Worm (Caenorhabditis elegans) whole organism, L2 larva: ENCODE measurements around the gene W06H8.6.

Experiments
- ama-1 ChIP-seq: fragments of 150-350 bp; optimal IDR thresholded peaks from 2 replicates; lab custom pipeline; 2018; ENCODE audit warnings: inconsistent platforms
- blmp-1 ChIP-seq: sonication (generic microtip); optimal IDR thresholded peaks from 2 replicates; lab custom pipeline; 2017; ENCODE audit warnings: missing genetic modification characterization, mild to moderate bottlenecking, missing compliant biosample characterization, antibody characterized with exemption, moderate library complexity; ENCODE audit not compliant: insufficient read depth
- elt-3 ChIP-seq: sonication (generic microtip); optimal IDR thresholded peaks from 2 replicates; lab custom pipeline; 2017; ENCODE audit warnings: missing biosample characterization, missing genetic modification characterization
- fos-1 ChIP-seq: fragments of 150-350 bp; optimal IDR thresholded peaks from 2 replicates; lab custom pipeline; 2014; ENCODE audit warnings: missing biosample characterization, missing genetic modification characterization
- lin-39 ChIP-seq: fragments of 150-350 bp; optimal IDR thresholded peaks from 2 replicates; lab custom pipeline; 2014; ENCODE audit warnings: missing biosample characterization, missing genetic modification reagents, missing genetic modification characterization
- mab-5 ChIP-seq: fragments of 150-350 bp; optimal IDR thresholded peaks from 2 replicates; lab custom pipeline; 2014; ENCODE audit warnings: missing biosample characterization, missing genetic modification characterization
- nhr-21 ChIP-seq: fragments of 150-350 bp; optimal IDR thresholded peaks from 2 replicates; lab custom pipeline; 2014; ENCODE audit warnings: missing biosample characterization, missing genetic modification characterization
- nhr-6 ChIP-seq: fragments of 150-350 bp; optimal IDR thresholded peaks from 2 replicates; lab custom pipeline; 2014; ENCODE audit warnings: missing biosample characterization, missing genetic modification characterization
- peb-1 ChIP-seq: fragments of 150-350 bp; optimal IDR thresholded peaks from 2 replicates; lab custom pipeline; 2014; ENCODE audit warnings: missing biosample characterization, missing genetic modification characterization
- unc-39 ChIP-seq: fragments of 150-350 bp; optimal IDR thresholded peaks from 2 replicates; lab custom pipeline; 2014; ENCODE audit warnings: missing biosample characterization, missing genetic modification characterization
- unc-62 ChIP-seq: fragments of 150-350 bp; optimal IDR thresholded peaks from 2 replicates; lab custom pipeline; 2014; ENCODE audit warnings: missing biosample characterization, missing genetic modification reagents, missing genetic modification characterization
- ztf-11 ChIP-seq: sonication (generic microtip); optimal IDR thresholded peaks from 2 replicates; lab custom pipeline; 2017; ENCODE audit warnings: missing biosample characterization, missing genetic modification characterization

DNA sequence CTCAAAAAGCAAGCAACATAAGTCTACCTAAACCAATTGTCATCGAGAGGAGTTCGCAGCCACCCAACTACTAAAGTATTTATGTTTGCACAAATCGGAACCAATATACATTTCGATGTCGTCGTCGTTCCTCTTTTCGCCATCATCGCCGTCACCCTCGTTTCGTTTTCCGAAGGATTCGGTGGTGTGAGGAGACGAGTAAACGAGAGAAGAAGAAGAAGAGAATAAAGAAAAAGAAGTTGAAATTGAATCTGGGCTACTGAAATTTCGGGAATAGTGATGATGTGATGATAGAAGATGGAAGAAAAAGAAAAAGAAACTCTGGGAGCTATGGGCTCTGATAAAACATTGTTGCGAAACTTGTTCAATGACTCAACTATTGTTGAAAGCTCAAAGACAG is 41.7 kb upstream of the W06H8.6 start:
- no peak for TF ChIP-seq unc-62 (GFP tag; lab: Kevin White, UChicago)
- no peak for TF ChIP-seq blmp-1 (tag; lab: Kevin White, UChicago)
- no peak for TF ChIP-seq fos-1 (tag; lab: Kevin White, UChicago)
- no peak for TF ChIP-seq lin-39
- TF ChIP-seq unc-39 (tag; lab: Kevin White, UChicago) = no peak
- no peak for TF ChIP-seq nhr-21
- no peak for TF ChIP-seq mab-5
- TF ChIP-seq ama-1 (lab: Kevin White, UChicago) = no peak
- no peak for TF ChIP-seq ztf-11
- no peak for TF ChIP-seq elt-3 (tag; lab: Kevin White, UChicago)
- no peak for TF ChIP-seq nhr-6
- TF ChIP-seq peb-1 (tag; lab: Kevin White, UChicago) = no peak
